Worm (Caenorhabditis elegans) whole organism, L4 larva: ENCODE results near the gene nhr-36.

ENCODE experiments used
- F37D6.2 ChIP-seq: sonication (generic microtip); optimal IDR thresholded peaks from 2 replicates; lab custom pipeline; 2016; ENCODE audit warnings: mild to moderate bottlenecking, missing genetic modification characterization, missing compliant biosample characterization
- Y48G9A.11 ChIP-seq: fragments of 200-800 bp; sonication (Bioruptor generic); IDR thresholded peaks from 2 replicates; pipeline ENCODE4 v1.3.6; 2022; ENCODE audit warnings: missing genetic modification reagents, missing genetic modification characterization, missing compliant biosample characterization
- ces-1 ChIP-seq: fragments of 150-350 bp; sonication (generic microtip); optimal IDR thresholded peaks from 4 replicates; lab custom pipeline; 2014; ENCODE audit warnings: missing biosample characterization, missing genetic modification reagents, missing genetic modification characterization
- lsy-2 ChIP-seq, 2 experiments: fragments of 150-350 bp in 1 of 2; sonication (generic microtip) in 1 of 2; optimal IDR thresholded peaks; 2 replicates each; lab custom pipeline; 2014 to 2017; ENCODE audit warnings: missing biosample characterization in 2 of 2, missing genetic modification characterization in 2 of 2
- mdl-1 ChIP-seq, 2 experiments: fragments of 150-350 bp in 1 of 2; sonication (generic microtip) in 1 of 2; optimal IDR thresholded peaks; 2 replicates each; lab custom pipeline; 2014 to 2017; ENCODE audit warnings: missing biosample characterization in 2 of 2, missing genetic modification characterization in 2 of 2
- nhr-237 ChIP-seq: sonication (generic microtip); optimal IDR thresholded peaks from 2 replicates; lab custom pipeline; 2017; ENCODE audit warnings: missing biosample characterization, missing genetic modification characterization
- snpc-1.2 ChIP-seq: fragments of 200-800 bp; sonication (Bioruptor generic); IDR thresholded peaks from 2 replicates; pipeline ENCODE4 v1.3.6; 2022; ENCODE audit warnings: missing genetic modification reagents, missing genetic modification characterization, missing compliant biosample characterization
- snpc-4 ChIP-seq: fragments of 150-350 bp; optimal IDR thresholded peaks from 2 replicates; lab custom pipeline; 2014; ENCODE audit warnings: missing biosample characterization, missing genetic modification characterization
- unc-39 ChIP-seq: sonication (generic microtip); optimal IDR thresholded peaks from 2 replicates; lab custom pipeline; 2017; ENCODE audit warnings: missing biosample characterization, missing genetic modification characterization
- zag-1 ChIP-seq: fragments of 150-350 bp; optimal IDR thresholded peaks from 2 replicates; lab custom pipeline; 2014; ENCODE audit warnings: missing biosample characterization, missing genetic modification characterization
- ztf-11 ChIP-seq: fragments of 150-350 bp; optimal IDR thresholded peaks from 2 replicates; lab custom pipeline; 2014; ENCODE audit warnings: missing biosample characterization, missing genetic modification characterization

- TF ChIP-seq unc-39 (no peak), lsy-2 (tag; optimal IDR thresholded peaks at IDR 0.05; lab: Kevin White, UChicago) (no peak), mdl-1 (tag; optimal IDR thresholded peaks at IDR 0.05; lab: Kevin White, UChicago) (no peak), snpc-4 (no peak), ztf-11 (tag; lab: Kevin White, UChicago) (no peak), F37D6.2 (tag; lab: Kevin White, UChicago) (no peak), zag-1 (no peak), snpc-1.2 (GFP tag; lab: Robert Waterston, UW) (no peak), ces-1 (GFP tag; lab: Kevin White, UChicago) (no peak), nhr-237 (tag; lab: Kevin White, UChicago) (no peak), Y48G9A.11 (GFP tag; lab: Robert Waterston, UW) (no peak)
Observed at ce11 chrV:9305116-9305515, 43.7 kb upstream of the nhr-36 start, which contains the start of gene F44A2.3.
